Fruit fly (Drosophila melanogaster) whole organism, embryonic: ENCODE measurements around the gene trr.

Source experiments
- CG10321 ChIP-seq: fragments of 200-800 bp; sonication (Bioruptor generic); IDR thresholded peaks from 2 replicates; pipeline ENCODE4 v1.3.6; 2022; ENCODE audit warnings: missing biosample characterization, missing genetic modification characterization
- CG10979 ChIP-seq: fragments of 200-800 bp; sonication (Bioruptor generic); optimal IDR thresholded peaks from 2 replicates; lab custom pipeline; 2018; ENCODE audit warnings: missing biosample characterization, mild to moderate bottlenecking, missing genetic modification characterization, moderate library complexity
- CG11504 ChIP-seq: fragments of 200-800 bp; sonication (Bioruptor generic); optimal IDR thresholded peaks from 3 replicates; lab custom pipeline; 2019; ENCODE audit warnings: missing biosample characterization, mild to moderate bottlenecking, missing genetic modification characterization, moderate library complexity
- CG12769 ChIP-seq: fragments of 200-800 bp; sonication (Bioruptor generic); optimal IDR thresholded peaks from 2 replicates; lab custom pipeline; 2019; ENCODE audit warnings: missing biosample characterization, mild to moderate bottlenecking, missing genetic modification characterization, moderate library complexity
- CG14860 ChIP-seq: fragments of 200-800 bp; sonication (Bioruptor generic); IDR thresholded peaks from 3 replicates; pipeline ENCODE4 v1.3.6; 2022; ENCODE audit warnings: missing biosample characterization, missing genetic modification characterization; ENCODE audit not compliant: partially characterized antibody
- CG17186 ChIP-seq: fragments of 200-800 bp; sonication (Bioruptor generic); optimal IDR thresholded peaks from 3 replicates; lab custom pipeline; 2017; ENCODE audit warnings: missing biosample characterization, missing genetic modification reagents, missing genetic modification characterization
- CG17568 ChIP-seq: fragments of 200-800 bp; sonication (Bioruptor generic); optimal IDR thresholded peaks from 2 replicates; lab custom pipeline; 2018; ENCODE audit warnings: missing biosample characterization, mild to moderate bottlenecking, missing genetic modification characterization, moderate library complexity
- CG2116 ChIP-seq: fragments of 200-800 bp; sonication (Bioruptor generic); optimal IDR thresholded peaks from 3 replicates; lab custom pipeline; 2018; ENCODE audit warnings: missing biosample characterization, mild to moderate bottlenecking, missing genetic modification characterization
- CG2199 ChIP-seq: fragments of 200-800 bp; sonication (Bioruptor generic); IDR thresholded peaks from 3 replicates; pipeline ENCODE4 v1.3.6; 2022; ENCODE audit warnings: missing biosample characterization, missing genetic modification characterization
- CG2875 ChIP-seq: fragments of 200-800 bp; sonication (Bioruptor generic); optimal IDR thresholded peaks from 2 replicates; lab custom pipeline; 2017; ENCODE audit warnings: missing biosample characterization, mild to moderate bottlenecking, missing genetic modification characterization, missing genetic modification reagents
- CG4707 ChIP-seq: fragments of 200-800 bp; sonication (Bioruptor generic); optimal IDR thresholded peaks from 2 replicates; lab custom pipeline; 2018; ENCODE audit warnings: missing biosample characterization, mild to moderate bottlenecking, missing genetic modification characterization, moderate library complexity
- CG7372 ChIP-seq: fragments of 200-800 bp; sonication (Bioruptor generic); IDR thresholded peaks from 2 replicates; pipeline ENCODE4 v1.3.6; 2022; ENCODE audit warnings: missing biosample characterization, missing genetic modification characterization
- CG7786 ChIP-seq: fragments of 200-800 bp; sonication (Bioruptor generic); optimal IDR thresholded peaks from 2 replicates; lab custom pipeline; 2016; ENCODE audit warnings: missing biosample characterization, missing genetic modification characterization
- CG7987 ChIP-seq: fragments of 200-800 bp; sonication (Bioruptor generic); optimal IDR thresholded peaks from 2 replicates; lab custom pipeline; 2018; ENCODE audit warnings: missing biosample characterization, mild to moderate bottlenecking, missing genetic modification characterization, moderate library complexity
- CG8388 ChIP-seq: fragments of 200-800 bp; sonication (Bioruptor generic); optimal IDR thresholded peaks from 2 replicates; lab custom pipeline; 2019; ENCODE audit warnings: missing biosample characterization, mild to moderate bottlenecking, missing genetic modification characterization, moderate library complexity
- CG8478 ChIP-seq: fragments of >200 bp; optimal IDR thresholded peaks from 2 replicates; lab custom pipeline; 2018
- CG8765 ChIP-seq: fragments of 200-800 bp; sonication (Bioruptor generic); IDR thresholded peaks from 2 replicates; pipeline ENCODE4 v1.3.6; 2022; ENCODE audit warnings: missing biosample characterization, missing genetic modification characterization
- CG9817 ChIP-seq: fragments of 200-800 bp; sonication (Bioruptor generic); optimal IDR thresholded peaks from 2 replicates; lab custom pipeline; 2018; ENCODE audit warnings: missing biosample characterization, mild to moderate bottlenecking, missing genetic modification characterization, moderate library complexity
- D19A ChIP-seq: fragments of 200-800 bp; optimal IDR thresholded peaks from 3 replicates; lab custom pipeline; 2019; ENCODE audit warnings: missing biosample characterization, mild to moderate bottlenecking, missing genetic modification characterization, moderate library complexity
- Dll ChIP-seq: fragments of 200-800 bp; sonication (Bioruptor generic); IDR thresholded peaks from 4 replicates; pipeline ENCODE4 v1.3.6; 2022; ENCODE audit warnings: missing biosample characterization, missing genetic modification characterization; ENCODE audit not compliant: partially characterized antibody
- Eip74EF ChIP-seq, 2 experiments: fragments of 200-800 bp in 1 of 2; fragments of >200 bp in 1 of 2; sonication (Bioruptor generic) in 1 of 2; optimal IDR thresholded peaks; 2 replicates each; lab custom pipeline; 2017 to 2019; ENCODE audit warnings: missing biosample characterization in 2 of 2, missing genetic modification characterization in 2 of 2, mild to moderate bottlenecking in 1 of 2, moderate library complexity in 1 of 2
- GATAe ChIP-seq: fragments of 200-800 bp; sonication (Bioruptor generic); conservative IDR thresholded peaks from 2 replicates; pipeline ENCODE4 v1.3.6; 2022; ENCODE audit warnings: missing biosample characterization, missing genetic modification characterization
- HLHmδ ChIP-seq: fragments of 200-800 bp; sonication (Bioruptor generic); optimal IDR thresholded peaks from 2 replicates; lab custom pipeline; 2018; ENCODE audit warnings: missing biosample characterization, mild to moderate bottlenecking, missing genetic modification characterization, moderate library complexity
- Hand ChIP-seq: fragments of 200-800 bp; sonication (Bioruptor generic); optimal IDR thresholded peaks from 2 replicates; lab custom pipeline; 2017; ENCODE audit warnings: mild to moderate bottlenecking, missing biosample characterization, missing genetic modification reagents, missing genetic modification characterization
- Hey ChIP-seq: fragments of 200-800 bp; sonication (Bioruptor generic); optimal IDR thresholded peaks from 3 replicates; lab custom pipeline; 2018; ENCODE audit warnings: missing biosample characterization, mild to moderate bottlenecking, missing genetic modification characterization
- Hmx ChIP-seq: fragments of 200-800 bp; sonication (Bioruptor generic); optimal IDR thresholded peaks from 2 replicates; lab custom pipeline; 2016; ENCODE audit warnings: missing biosample characterization, missing genetic modification characterization
- Hsf ChIP-seq: fragments of 200-800 bp; sonication (Bioruptor generic); optimal IDR thresholded peaks from 3 replicates; lab custom pipeline; 2016; ENCODE audit warnings: missing biosample characterization, missing genetic modification characterization
- Nf-YB ChIP-seq: fragments of 200-800 bp; sonication (Bioruptor generic); optimal IDR thresholded peaks from 3 replicates; lab custom pipeline; 2019; ENCODE audit warnings: missing biosample characterization, mild to moderate bottlenecking, missing genetic modification characterization, moderate library complexity
- Oli ChIP-seq: fragments of 200-800 bp; sonication (Bioruptor generic); optimal IDR thresholded peaks from 2 replicates; lab custom pipeline; 2018; ENCODE audit warnings: missing biosample characterization, mild to moderate bottlenecking, missing genetic modification characterization, moderate library complexity
- Sox100B ChIP-seq: fragments of 200-800 bp; sonication (Bioruptor generic); optimal IDR thresholded peaks from 3 replicates; lab custom pipeline; 2018; ENCODE audit warnings: missing biosample characterization, mild to moderate bottlenecking, missing genetic modification characterization
- Xbp1 ChIP-seq: fragments of 200-800 bp; sonication (Bioruptor generic); optimal IDR thresholded peaks from 3 replicates; lab custom pipeline; 2016; ENCODE audit warnings: missing biosample characterization, mild to moderate bottlenecking, missing genetic modification characterization
- YL-1 ChIP-seq: fragments of 200-800 bp; sonication (Bioruptor generic); optimal IDR thresholded peaks from 3 replicates; lab custom pipeline; 2017; ENCODE audit warnings: missing biosample characterization, mild to moderate bottlenecking, missing genetic modification characterization
- aop ChIP-seq: fragments of 200-800 bp; sonication (Bioruptor generic); IDR thresholded peaks from 2 replicates; pipeline ENCODE4 v1.3.6; 2022; ENCODE audit warnings: missing biosample characterization, missing genetic modification characterization
- ara ChIP-seq: fragments of 200-800 bp; sonication (Bioruptor generic); IDR thresholded peaks from 2 replicates; pipeline ENCODE4 v1.3.6; 2022; ENCODE audit warnings: missing biosample characterization, missing genetic modification characterization
- disco-r ChIP-seq: fragments of 200-800 bp; sonication (Bioruptor generic); optimal IDR thresholded peaks from 2 replicates; lab custom pipeline; 2016; ENCODE audit warnings: missing biosample characterization, missing genetic modification characterization
- eyg ChIP-seq: fragments of 200-800 bp; sonication (Bioruptor generic); optimal IDR thresholded peaks from 3 replicates; lab custom pipeline; 2016; ENCODE audit warnings: missing biosample characterization, missing genetic modification characterization
- grn ChIP-seq: fragments of 200-800 bp; sonication (Bioruptor generic); optimal IDR thresholded peaks from 3 replicates; lab custom pipeline; 2017; ENCODE audit warnings: missing biosample characterization, missing genetic modification characterization
- hb ChIP-seq: fragments of 200-800 bp; sonication (Bioruptor generic); IDR thresholded peaks from 3 replicates; pipeline ENCODE4 v1.3.6; 2022; ENCODE audit warnings: missing biosample characterization, missing genetic modification characterization; ENCODE audit not compliant: partially characterized antibody
- hth ChIP-seq: fragments of >200 bp; optimal IDR thresholded peaks from 2 replicates; lab custom pipeline; 2017; ENCODE audit warnings: inconsistent platforms
- jigr1 ChIP-seq: fragments of 200-800 bp; sonication (Bioruptor generic); IDR thresholded peaks from 3 replicates; pipeline ENCODE4 v1.3.6; 2022; ENCODE audit warnings: missing biosample characterization, missing genetic modification characterization
- mld ChIP-seq: fragments of 200-800 bp; sonication (Bioruptor generic); IDR thresholded peaks from 3 replicates; pipeline ENCODE4 v1.3.6; 2022; ENCODE audit warnings: missing biosample characterization, missing genetic modification characterization; ENCODE audit not compliant: partially characterized antibody
- nom ChIP-seq: fragments of 200-800 bp; sonication (Bioruptor generic); optimal IDR thresholded peaks from 2 replicates; lab custom pipeline; 2017; ENCODE audit warnings: missing biosample characterization, missing genetic modification characterization, mild to moderate bottlenecking, moderate library complexity, missing genetic modification reagents
- peb ChIP-seq: fragments of 200-800 bp; sonication (Bioruptor generic); IDR thresholded peaks from 2 replicates; pipeline ENCODE4 v1.3.6; 2022; ENCODE audit warnings: missing biosample characterization, missing genetic modification characterization
- sc ChIP-seq, 3 experiments: fragments of >200 bp in 2 of 3; fragments of 200-800 bp in 1 of 3; sonication (Bioruptor generic) in 1 of 3; optimal IDR thresholded peaks; 2 replicates in 2 of 3; 3 replicates in 1 of 3; lab custom pipeline; 2017; ENCODE audit warnings: mild to moderate bottlenecking in 1 of 3, missing biosample characterization in 1 of 3, missing genetic modification characterization in 1 of 3, missing genetic modification reagents in 1 of 3
- slp2 ChIP-seq: fragments of 200-800 bp; sonication (Bioruptor generic); optimal IDR thresholded peaks from 2 replicates; lab custom pipeline; 2016; ENCODE audit warnings: missing biosample characterization, missing genetic modification characterization
- ssp ChIP-seq: fragments of 200-800 bp; sonication (Bioruptor generic); IDR thresholded peaks from 2 replicates; pipeline ENCODE4 v1.3.6; 2022; ENCODE audit warnings: missing biosample characterization, missing genetic modification characterization
- tap ChIP-seq: fragments of 200-800 bp; optimal IDR thresholded peaks from 3 replicates; lab custom pipeline; 2019; ENCODE audit warnings: missing biosample characterization, mild to moderate bottlenecking, missing genetic modification characterization, moderate library complexity
- tna ChIP-seq: fragments of 200-800 bp; sonication (Bioruptor generic); IDR thresholded peaks from 2 replicates; pipeline ENCODE4 v1.3.6; 2022; ENCODE audit warnings: missing biosample characterization, missing genetic modification characterization; ENCODE audit not compliant: partially characterized antibody
- trem ChIP-seq: fragments of 200-800 bp; optimal IDR thresholded peaks from 3 replicates; lab custom pipeline; 2019; ENCODE audit warnings: missing biosample characterization, mild to moderate bottlenecking, missing genetic modification characterization, moderate library complexity
- ttk ChIP-seq: fragments of 200-800 bp; sonication (Bioruptor generic); IDR thresholded peaks from 2 replicates; pipeline ENCODE4 v2.1.2; 2022; ENCODE audit warnings: missing biosample characterization, missing genetic modification characterization
- tx ChIP-seq: fragments of 200-800 bp; sonication (Bioruptor generic); optimal IDR thresholded peaks from 2 replicates; lab custom pipeline; 2016; ENCODE audit warnings: missing biosample characterization, missing genetic modification characterization

Gene trr

DNA sequence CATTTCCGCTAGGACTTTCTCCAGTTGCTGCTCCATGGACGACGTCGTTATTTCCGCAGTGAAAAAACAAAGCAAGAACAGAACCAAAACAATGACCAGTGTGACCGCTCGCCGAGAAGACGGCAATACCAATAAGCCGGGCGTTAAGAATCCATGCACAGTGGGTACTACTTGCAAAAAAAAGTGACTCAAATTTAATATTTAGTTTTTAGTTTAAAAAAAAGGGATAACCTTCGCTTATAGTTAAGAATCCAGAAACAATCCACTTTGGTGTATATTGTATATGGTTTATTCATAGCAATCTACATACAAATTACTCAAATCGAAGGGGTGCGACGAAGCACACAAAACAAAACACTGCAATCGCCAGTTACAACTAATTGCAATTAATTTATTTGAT, 30.9 kb downstream of the trr start, which contains the start of gene Lamtor5 (continued):
- no peak for TF ChIP-seq CG8765 (GFP tag; lab: Robert Waterston, UW)
- no peak for TF ChIP-seq CG7372 (GFP tag; lab: Robert Waterston, UW)
- TF ChIP-seq CG10979: peak; percentile 30
- TF ChIP-seq tx (GFP tag; lab: Kevin White, UChicago): no peak
- no peak for TF ChIP-seq grn (GFP tag; lab: Kevin White, UChicago)
- no peak for TF ChIP-seq Oli (tag; lab: Kevin White, UChicago)
- no peak for TF ChIP-seq CG7786 (GFP tag; lab: Kevin White, UChicago)
- no peak for TF ChIP-seq CG2199 (GFP tag; lab: Robert Waterston, UW)
- TF ChIP-seq Hand (GFP tag; lab: Kevin White, UChicago): peak; percentile 22
- TF ChIP-seq mld (GFP tag; lab: Robert Waterston, UW): no peak
- peak; percentile 27 for TF ChIP-seq Xbp1 (GFP tag; lab: Kevin White, UChicago)
- TF ChIP-seq aop (GFP tag; lab: Robert Waterston, UW): no peak
- peak; percentile 19 for TF ChIP-seq Nf-YB (GFP tag; lab: Kevin White, UChicago)
- peak; percentile 39 for TF ChIP-seq YL-1
- peak; percentile 51 for TF ChIP-seq CG4707 (GFP tag; lab: Kevin White, UChicago)
- TF ChIP-seq ara (GFP tag; lab: Robert Waterston, UW): no peak
- TF ChIP-seq CG8478: no peak
- no peak for TF ChIP-seq HLHmδ (GFP tag; lab: Kevin White, UChicago)
- TF ChIP-seq CG17186 (GFP tag; lab: Kevin White, UChicago): no peak
- TF ChIP-seq Dll (GFP tag; lab: Robert Waterston, UW): no peak
- TF ChIP-seq disco-r (GFP tag; lab: Kevin White, UChicago): no peak
- TF ChIP-seq CG11504 (tag; lab: Kevin White, UChicago): peak; percentile 47
- peak; percentile 55 for TF ChIP-seq D19A
- peak; percentile 28 for TF ChIP-seq nom (GFP tag; lab: Kevin White, UChicago)
- no peak for TF ChIP-seq sc (optimal IDR thresholded peaks at IDR 0.05; lab: Kevin White, UChicago)
- no peak for TF ChIP-seq sc (GFP tag; optimal IDR thresholded peaks at IDR 0.05; lab: Kevin White, UChicago)
- TF ChIP-seq CG17568: no peak
- no peak for TF ChIP-seq Eip74EF (GFP tag; optimal IDR thresholded peaks at IDR 0.05; lab: Kevin White, UChicago)
- TF ChIP-seq tap (tag; lab: Kevin White, UChicago): no peak
- no peak for TF ChIP-seq hb
- TF ChIP-seq trem (tag; lab: Kevin White, UChicago): peak; percentile 17
- TF ChIP-seq Sox100B (GFP tag; lab: Kevin White, UChicago): no peak
- TF ChIP-seq CG12769 (tag; lab: Kevin White, UChicago): no peak
- no peak for TF ChIP-seq CG2875 (GFP tag; lab: Kevin White, UChicago)
- 0 out of 2 replicates have a peak, but pooled peaks have one; percentile 16 for TF ChIP-seq CG10321
- no peak for TF ChIP-seq Hey (tag; lab: Kevin White, UChicago)
- TF ChIP-seq slp2: peak; percentile 29
- no peak for TF ChIP-seq CG2116 (GFP tag; lab: Kevin White, UChicago)
- TF ChIP-seq CG14860 (GFP tag; lab: Robert Waterston, UW): no peak
- TF ChIP-seq ssp (GFP tag; lab: Robert Waterston, UW): no peak
- no peak for TF ChIP-seq Hmx (GFP tag; lab: Kevin White, UChicago)
- peak; percentile 32 for TF ChIP-seq Hsf (GFP tag; lab: Kevin White, UChicago)
- no peak for TF ChIP-seq CG7987 (GFP tag; lab: Kevin White, UChicago)
- no peak for TF ChIP-seq eyg (GFP tag; lab: Kevin White, UChicago)
- no peak for TF ChIP-seq ttk
- TF ChIP-seq jigr1 (GFP tag; lab: Robert Waterston, UW): no peak
- no peak for TF ChIP-seq tna
- TF ChIP-seq GATAe (GFP tag; lab: Robert Waterston, UW): no peak
- TF ChIP-seq hth: no peak
- TF ChIP-seq peb (GFP tag; lab: Robert Waterston, UW): no peak
- peak; percentile 14 for TF ChIP-seq CG9817 (tag; lab: Kevin White, UChicago)
- peak; percentile 18 for TF ChIP-seq CG8388 (GFP tag; lab: Kevin White, UChicago)
